Worm (Caenorhabditis elegans): ENCODE results near the gene clik-2.

ce11 chrX:7680545-7681330, 8.3 kb downstream of the clik-2 start, which contains the start of gene stn-2:
- no peak; the same call in 1 of the 2 replicates for TF ChIP-seq flt-1 (GFP tag; IDR thresholded peaks at IDR 0.05)
- TF ChIP-seq cog-1 (tag; optimal IDR thresholded peaks at IDR 0.05) = no peak
- TF ChIP-seq klf-2 (GFP tag; conservative IDR thresholded peaks at IDR 0.05) = no peak
- no peak for TF ChIP-seq med-1 (GFP tag; optimal IDR thresholded peaks at IDR 0.05; ENCODE audit: insufficient read depth)
- no peak for TF ChIP-seq ref-1 (GFP tag; conservative IDR thresholded peaks at IDR 0.05)
- TF ChIP-seq tab-1 (GFP tag; IDR thresholded peaks at IDR 0.05) = no peak

All from whole organism, midembryonic.